Fruit fly (Drosophila melanogaster) whole organism, embryonic: ENCODE results near the gene Rab14.
A peak's percentile ranks its signal among the peaks of the same experiment; 100 is the strongest.

ENCODE experiments used
- Abd-B ChIP-seq: fragments of 200-800 bp; sonication (Bioruptor generic); optimal IDR thresholded peaks from 2 replicates; lab custom pipeline; 2018; ENCODE audit warnings: missing biosample characterization, mild to moderate bottlenecking, missing genetic modification characterization, moderate library complexity
- B-H2 ChIP-seq: fragments of 200-800 bp; sonication (Bioruptor generic); optimal IDR thresholded peaks from 2 replicates; lab custom pipeline; 2018; ENCODE audit warnings: missing biosample characterization, mild to moderate bottlenecking, missing genetic modification characterization
- BtbVII ChIP-seq: fragments of 200-800 bp; sonication (Bioruptor generic); optimal IDR thresholded peaks from 3 replicates; lab custom pipeline; 2017; ENCODE audit warnings: missing biosample characterization, mild to moderate bottlenecking, missing genetic modification characterization
- CG10462 ChIP-seq: fragments of 200-800 bp; sonication (Bioruptor generic); optimal IDR thresholded peaks from 2 replicates; lab custom pipeline; 2016; ENCODE audit warnings: missing biosample characterization, missing genetic modification characterization
- CG11696 ChIP-seq: fragments of 200-800 bp; sonication (Bioruptor generic); IDR thresholded peaks from 2 replicates; pipeline ENCODE4 v1.3.6; 2022; ENCODE audit warnings: missing biosample characterization, missing genetic modification characterization
- CG12219 ChIP-seq: fragments of 200-800 bp; sonication (Bioruptor generic); optimal IDR thresholded peaks from 3 replicates; lab custom pipeline; 2018; ENCODE audit warnings: missing biosample characterization, mild to moderate bottlenecking, missing genetic modification characterization
- CG12659 ChIP-seq: fragments of 200-800 bp; sonication (Bioruptor generic); optimal IDR thresholded peaks from 3 replicates; lab custom pipeline; 2017; ENCODE audit warnings: mild to moderate bottlenecking, missing biosample characterization, missing genetic modification reagents, missing genetic modification characterization
- CG14667 ChIP-seq: fragments of 200-800 bp; sonication (Bioruptor generic); IDR thresholded peaks from 2 replicates; pipeline ENCODE4 v1.3.6; 2022; ENCODE audit warnings: missing biosample characterization, missing genetic modification characterization
- CG14965 ChIP-seq: fragments of 200-800 bp; sonication (Bioruptor generic); optimal IDR thresholded peaks from 2 replicates; lab custom pipeline; 2016; ENCODE audit warnings: missing biosample characterization, missing genetic modification characterization, borderline replicate concordance
- CG16779 ChIP-seq: fragments of 200-800 bp; sonication (Bioruptor generic); IDR thresholded peaks from 2 replicates; pipeline ENCODE4 v1.3.6; 2022; ENCODE audit warnings: missing biosample characterization, missing genetic modification characterization
- CG2889 ChIP-seq: fragments of 200-800 bp; sonication (Bioruptor generic); IDR thresholded peaks from 3 replicates; pipeline ENCODE4 v1.3.6; 2022; ENCODE audit warnings: missing biosample characterization, missing genetic modification characterization
- CG31441 ChIP-seq: fragments of 200-800 bp; sonication (Bioruptor generic); IDR thresholded peaks from 2 replicates; pipeline ENCODE4 v1.3.6; 2022; ENCODE audit warnings: missing biosample characterization, missing genetic modification characterization
- CG3163 ChIP-seq: fragments of 200-800 bp; sonication (Bioruptor generic); optimal IDR thresholded peaks from 3 replicates; lab custom pipeline; 2016; ENCODE audit warnings: missing biosample characterization, missing genetic modification characterization
- CG3847 ChIP-seq: fragments of 200-800 bp; sonication (Bioruptor generic); IDR thresholded peaks from 2 replicates; pipeline ENCODE4 v1.3.6; 2022; ENCODE audit warnings: missing biosample characterization, missing genetic modification characterization
- CG4404 ChIP-seq: fragments of 200-800 bp; sonication (Bioruptor generic); IDR thresholded peaks from 2 replicates; pipeline ENCODE4 v1.3.6; 2022; ENCODE audit warnings: missing biosample characterization, missing genetic modification characterization
- CG4617 ChIP-seq: fragments of 200-800 bp; sonication (Bioruptor generic); optimal IDR thresholded peaks from 3 replicates; lab custom pipeline; 2016; ENCODE audit warnings: missing biosample characterization, missing genetic modification characterization, borderline replicate concordance
- CG6175 ChIP-seq: fragments of 200-800 bp; sonication (Bioruptor generic); IDR thresholded peaks from 3 replicates; pipeline ENCODE4 v1.3.6; 2022; ENCODE audit warnings: missing biosample characterization, missing genetic modification characterization
- CG6765 ChIP-seq: fragments of 200-800 bp; sonication (Bioruptor generic); optimal IDR thresholded peaks from 3 replicates; lab custom pipeline; 2017; ENCODE audit warnings: missing biosample characterization, mild to moderate bottlenecking, missing genetic modification characterization
- CG8765 ChIP-seq: fragments of 200-800 bp; sonication (Bioruptor generic); IDR thresholded peaks from 2 replicates; pipeline ENCODE4 v1.3.6; 2022; ENCODE audit warnings: missing biosample characterization, missing genetic modification characterization
- CG9932 ChIP-seq: fragments of 200-800 bp; sonication (Bioruptor generic); IDR thresholded peaks from 2 replicates; pipeline ENCODE4 v1.3.6; 2022; ENCODE audit warnings: missing biosample characterization, missing genetic modification characterization
- CTCF ChIP-seq: fragments of 200-800 bp; sonication (Bioruptor generic); optimal IDR thresholded peaks from 2 replicates; lab custom pipeline; 2017; ENCODE audit warnings: missing biosample characterization, mild to moderate bottlenecking, missing genetic modification characterization, moderate library complexity
- Chrac-16 ChIP-seq: fragments of 200-800 bp; sonication (Bioruptor generic); optimal IDR thresholded peaks from 3 replicates; lab custom pipeline; 2016; ENCODE audit warnings: missing biosample characterization, missing genetic modification characterization
- Dad ChIP-seq: fragments of 200-800 bp; sonication (Bioruptor generic); optimal IDR thresholded peaks from 3 replicates; lab custom pipeline; 2016; ENCODE audit warnings: missing biosample characterization, missing genetic modification characterization
- Dll ChIP-seq: fragments of 200-800 bp; sonication (Bioruptor generic); IDR thresholded peaks from 4 replicates; pipeline ENCODE4 v1.3.6; 2022; ENCODE audit warnings: missing biosample characterization, missing genetic modification characterization; ENCODE audit not compliant: partially characterized antibody
- E2f1 ChIP-seq: fragments of 200-800 bp; sonication (Bioruptor generic); IDR thresholded peaks from 2 replicates; pipeline ENCODE4 v1.3.6; 2022; ENCODE audit warnings: missing biosample characterization, missing genetic modification characterization
- Hr51 ChIP-seq, 2 experiments: fragments of 200-800 bp; sonication (Bioruptor generic); optimal IDR thresholded peaks; 2 replicates in 1 of 2; 3 replicates in 1 of 2; lab custom pipeline; 2016 to 2018; ENCODE audit warnings: missing biosample characterization in 2 of 2, missing genetic modification characterization in 2 of 2, mild to moderate bottlenecking in 1 of 2, moderate library complexity in 1 of 2
- Hr78 ChIP-seq, 2 experiments: fragments of 200-800 bp in 1 of 2; fragments of >200 bp in 1 of 2; sonication (Bioruptor generic) in 1 of 2; optimal IDR thresholded peaks; 2 replicates each; lab custom pipeline; 2017 to 2019; ENCODE audit warnings: missing biosample characterization in 2 of 2, missing genetic modification characterization in 2 of 2, mild to moderate bottlenecking in 1 of 2, moderate library complexity in 1 of 2
- Hsf ChIP-seq: fragments of 200-800 bp; sonication (Bioruptor generic); optimal IDR thresholded peaks from 3 replicates; lab custom pipeline; 2016; ENCODE audit warnings: missing biosample characterization, missing genetic modification characterization
- Lhr ChIP-seq: fragments of 200-800 bp; sonication (Bioruptor generic); optimal IDR thresholded peaks from 3 replicates; lab custom pipeline; 2017; ENCODE audit warnings: mild to moderate bottlenecking, missing biosample characterization, missing genetic modification reagents, missing genetic modification characterization
- Mes4 ChIP-seq: fragments of 200-800 bp; sonication (Bioruptor generic); optimal IDR thresholded peaks from 2 replicates; lab custom pipeline; 2016; ENCODE audit warnings: missing biosample characterization, missing genetic modification characterization
- NC2β ChIP-seq: fragments of 200-800 bp; sonication (Bioruptor generic); optimal IDR thresholded peaks from 2 replicates; lab custom pipeline; 2016; ENCODE audit warnings: missing biosample characterization, missing genetic modification characterization
- NK7.1 ChIP-seq: fragments of 200-800 bp; sonication (Bioruptor generic); optimal IDR thresholded peaks from 3 replicates; lab custom pipeline; 2016; ENCODE audit warnings: missing biosample characterization, missing genetic modification characterization
- Sry-δ ChIP-seq: fragments of 200-800 bp; sonication (Bioruptor generic); optimal IDR thresholded peaks from 2 replicates; lab custom pipeline; 2016; ENCODE audit warnings: missing biosample characterization, missing genetic modification characterization
- ash1 ChIP-seq: fragments of 200-800 bp; sonication (Bioruptor generic); optimal IDR thresholded peaks from 2 replicates; lab custom pipeline; 2018; ENCODE audit warnings: missing biosample characterization, mild to moderate bottlenecking, missing genetic modification characterization
- fru ChIP-seq: fragments of >200 bp; optimal IDR thresholded peaks from 2 replicates; lab custom pipeline; 2017
- gcm ChIP-seq: fragments of 200-800 bp; sonication (Bioruptor generic); optimal IDR thresholded peaks from 2 replicates; lab custom pipeline; 2019; ENCODE audit warnings: missing biosample characterization, mild to moderate bottlenecking, missing genetic modification characterization, moderate library complexity
- gsb ChIP-seq: fragments of 200-800 bp; sonication (Bioruptor generic); IDR thresholded peaks from 2 replicates; pipeline ENCODE4 v1.3.6; 2022; ENCODE audit warnings: missing biosample characterization, missing genetic modification characterization
- gsb-n ChIP-seq: fragments of 200-800 bp; sonication (Bioruptor generic); optimal IDR thresholded peaks from 3 replicates; lab custom pipeline; 2018; ENCODE audit warnings: missing biosample characterization, mild to moderate bottlenecking, missing genetic modification characterization
- her ChIP-seq: fragments of 200-800 bp; sonication (Bioruptor generic); optimal IDR thresholded peaks from 2 replicates; lab custom pipeline; 2016; ENCODE audit warnings: missing biosample characterization, missing genetic modification characterization
- lab ChIP-seq: fragments of 200-800 bp; sonication (Bioruptor generic); optimal IDR thresholded peaks from 3 replicates; lab custom pipeline; 2017; ENCODE audit warnings: missing biosample characterization, missing genetic modification characterization, mild to moderate bottlenecking, moderate library complexity, missing genetic modification reagents
- nau ChIP-seq: fragments of 200-800 bp; sonication (Bioruptor generic); optimal IDR thresholded peaks from 3 replicates; lab custom pipeline; 2017; ENCODE audit warnings: missing biosample characterization, mild to moderate bottlenecking, missing genetic modification characterization, missing genetic modification reagents
- nmo ChIP-seq: fragments of 200-800 bp; sonication (Bioruptor generic); optimal IDR thresholded peaks from 2 replicates; lab custom pipeline; 2018; ENCODE audit warnings: missing biosample characterization, mild to moderate bottlenecking, missing genetic modification characterization, moderate library complexity
- p53 ChIP-seq: fragments of 200-800 bp; sonication (Bioruptor generic); optimal IDR thresholded peaks from 2 replicates; lab custom pipeline; 2016; ENCODE audit warnings: missing biosample characterization, missing genetic modification characterization
- prd ChIP-seq, 3 experiments: fragments of >200 bp in 2 of 3; fragments of 200-800 bp in 1 of 3; sonication (Bioruptor generic) in 1 of 3; optimal IDR thresholded peaks in 2 of 3; IDR thresholded peaks in 1 of 3; 2 replicates in 2 of 3; 3 replicates in 1 of 3; pipeline versions ENCODE4 v1.3.6 to Lab custom; 2017 to 2022; ENCODE audit warnings: missing biosample characterization in 1 of 3, missing genetic modification characterization in 1 of 3
- repo ChIP-seq: fragments of 200-800 bp; sonication (Bioruptor generic); optimal IDR thresholded peaks from 2 replicates; lab custom pipeline; 2016; ENCODE audit warnings: missing biosample characterization, missing genetic modification characterization
- rib ChIP-seq: fragments of 200-800 bp; sonication (Bioruptor generic); IDR thresholded peaks from 2 replicates; pipeline ENCODE4 v1.3.6; 2022; ENCODE audit warnings: missing biosample characterization, missing genetic modification characterization
- shn ChIP-seq: fragments of 200-800 bp; sonication (Bioruptor generic); optimal IDR thresholded peaks from 3 replicates; lab custom pipeline; 2016; ENCODE audit warnings: missing biosample characterization, missing genetic modification characterization
- slbo ChIP-seq: fragments of 200-800 bp; sonication (Bioruptor generic); IDR thresholded peaks from 2 replicates; pipeline ENCODE4 v1.3.6; 2022; ENCODE audit warnings: missing biosample characterization, missing genetic modification characterization
- tin ChIP-seq: fragments of 200-800 bp; sonication (Bioruptor generic); optimal IDR thresholded peaks from 3 replicates; lab custom pipeline; 2016; ENCODE audit warnings: missing biosample characterization, missing genetic modification characterization
- vnd ChIP-seq: fragments of 200-800 bp; sonication (Bioruptor generic); IDR thresholded peaks from 3 replicates; pipeline ENCODE4 v1.3.6; 2022; ENCODE audit warnings: missing biosample characterization, missing genetic modification characterization; ENCODE audit not compliant: partially characterized antibody
- z ChIP-seq: fragments of 200-800 bp; sonication (Bioruptor generic); IDR thresholded peaks from 3 replicates; pipeline ENCODE4 v1.3.6; 2022; ENCODE audit warnings: missing biosample characterization, missing genetic modification characterization

Rab14 gene

dm6 chr2L:14372254-14372717, 17.3 kb downstream of the Rab14 start (continued):
- peak; percentile 16 to 88 for TF ChIP-seq Hr51 (GFP tag; optimal IDR thresholded peaks at IDR 0.05; lab: Kevin White, UChicago)
- TF ChIP-seq CG31441: peak; percentile 49
- peak; percentile 79 for TF ChIP-seq CG12659 (GFP tag; lab: Kevin White, UChicago)
- no peak for TF ChIP-seq NK7.1 (GFP tag; lab: Kevin White, UChicago)
- TF ChIP-seq nmo (GFP tag; lab: Kevin White, UChicago): peak; percentile 20
- TF ChIP-seq prd (optimal IDR thresholded peaks at IDR 0.05; lab: Kevin White, UChicago): no peak
- TF ChIP-seq prd (GFP tag; IDR thresholded peaks at IDR 0.05; lab: Robert Waterston, UW): peak; percentile 74
- no peak for TF ChIP-seq CG8765 (GFP tag; lab: Robert Waterston, UW)
- TF ChIP-seq CG10462: no peak
- peak; percentile 62 for TF ChIP-seq gsb
- no peak for TF ChIP-seq CG14667 (GFP tag; lab: Robert Waterston, UW)
- no peak for TF ChIP-seq tin (GFP tag; lab: Kevin White, UChicago)
- TF ChIP-seq lab (GFP tag; lab: Kevin White, UChicago): peak; percentile 30
- TF ChIP-seq BtbVII: peak; percentile 25
- TF ChIP-seq her (GFP tag; lab: Kevin White, UChicago): peak; percentile 14
- TF ChIP-seq Mes4 (GFP tag; lab: Kevin White, UChicago): peak; percentile 14
- peak; percentile 35 for TF ChIP-seq CG3163 (GFP tag; lab: Kevin White, UChicago)
- no peak for TF ChIP-seq Dll (GFP tag; lab: Robert Waterston, UW)
- peak; percentile 9 for TF ChIP-seq CG6765 (GFP tag; lab: Kevin White, UChicago)
- peak; percentile 79 for TF ChIP-seq CG12219 (GFP tag; lab: Kevin White, UChicago)
- no peak for TF ChIP-seq CG6175 (GFP tag; lab: Robert Waterston, UW)
- no peak for TF ChIP-seq fru
- no peak for TF ChIP-seq Lhr (GFP tag; lab: Kevin White, UChicago)
- no peak for TF ChIP-seq p53 (GFP tag; lab: Kevin White, UChicago)
- peak in 1 of 2 experiments; percentile 28 for TF ChIP-seq Hr78 (GFP tag; optimal IDR thresholded peaks at IDR 0.05; lab: Kevin White, UChicago)
- no peak for TF ChIP-seq Sry-δ
- no peak for TF ChIP-seq B-H2 (GFP tag; lab: Kevin White, UChicago)
- peak; percentile 83 for TF ChIP-seq Hsf (GFP tag; lab: Kevin White, UChicago)
- TF ChIP-seq CG11696 (GFP tag; lab: Robert Waterston, UW): no peak
- peak; percentile 74 for TF ChIP-seq gcm (GFP tag; lab: Kevin White, UChicago)
- peak; percentile 41 for TF ChIP-seq Chrac-16 (GFP tag; lab: Kevin White, UChicago)
- peak; percentile 41; the same call in 1 of the 2 replicates for TF ChIP-seq CG16779 (GFP tag; lab: Robert Waterston, UW)
- no peak for TF ChIP-seq CTCF (GFP tag; lab: Kevin White, UChicago)
- peak; percentile 86 for TF ChIP-seq slbo (GFP tag; lab: Robert Waterston, UW)
- no peak for TF ChIP-seq CG4404 (GFP tag; lab: Robert Waterston, UW)
- TF ChIP-seq Dad: no peak
- peak; percentile 59 for TF ChIP-seq rib (GFP tag; lab: Robert Waterston, UW)
- TF ChIP-seq shn (GFP tag; lab: Kevin White, UChicago): peak; percentile 31
- peak; percentile 15 for TF ChIP-seq NC2β (GFP tag; lab: Kevin White, UChicago)
- TF ChIP-seq CG3847 (GFP tag; lab: Robert Waterston, UW): peak; percentile 57
- TF ChIP-seq ash1 (GFP tag; lab: Kevin White, UChicago): no peak
- TF ChIP-seq E2f1 (GFP tag; lab: Robert Waterston, UW): peak; percentile 61
- TF ChIP-seq Abd-B (GFP tag; lab: Kevin White, UChicago): peak; percentile 71
- TF ChIP-seq repo (GFP tag; lab: Kevin White, UChicago): no peak
- no peak for TF ChIP-seq z (GFP tag; lab: Robert Waterston, UW)
- TF ChIP-seq nau (GFP tag; lab: Kevin White, UChicago): no peak
- no peak for TF ChIP-seq vnd
- TF ChIP-seq gsb-n (tag; lab: Kevin White, UChicago): no peak
- no peak for TF ChIP-seq CG14965 (GFP tag; lab: Kevin White, UChicago)
- TF ChIP-seq CG9932 (GFP tag; lab: Robert Waterston, UW): peak; percentile 88
- TF ChIP-seq CG2889 (GFP tag; lab: Robert Waterston, UW): peak; percentile 66; the same call in 2 of the 3 replicates
- TF ChIP-seq CG4617 (GFP tag; lab: Kevin White, UChicago): no peak
